Worm (Caenorhabditis elegans) whole organism, early embryonic: ENCODE data around the gene srv-6.
A peak's percentile ranks its signal among the peaks of the same experiment; 100 is the strongest.
"Not testable (repeated sequence)": the region's sequence is repeated elsewhere in the genome, so short reads cannot be mapped to it uniquely, and the experiment has no call there.

Source experiments
- B0310.2 ChIP-seq: sonication (generic microtip); optimal IDR thresholded peaks from 2 replicates; lab custom pipeline; 2016; ENCODE audit warnings: mild to moderate bottlenecking, missing genetic modification characterization, missing compliant biosample characterization
- F13C5.2 ChIP-seq: sonication (generic microtip); optimal IDR thresholded peaks from 2 replicates; lab custom pipeline; 2017; ENCODE audit warnings: mild to moderate bottlenecking, missing genetic modification characterization, inconsistent platforms, missing compliant biosample characterization
- aly-1 ChIP-seq: sonication (generic microtip); optimal IDR thresholded peaks from 2 replicates; lab custom pipeline; 2016; ENCODE audit warnings: missing genetic modification characterization, missing compliant biosample characterization
- ama-1 ChIP-seq: fragments of 150-350 bp; optimal IDR thresholded peaks from 2 replicates; lab custom pipeline; 2014
- ceh-13 ChIP-seq: fragments of 200-800 bp; sonication (Bioruptor generic); optimal IDR thresholded peaks from 2 replicates; lab custom pipeline; 2018; ENCODE audit warnings: mild to moderate bottlenecking, missing genetic modification characterization, missing compliant biosample characterization
- ceh-36 ChIP-seq: sonication (generic microtip); optimal IDR thresholded peaks from 2 replicates; lab custom pipeline; 2016; ENCODE audit warnings: missing genetic modification characterization, inconsistent platforms, missing compliant biosample characterization
- ets-7 ChIP-seq: sonication (generic microtip); optimal IDR thresholded peaks from 2 replicates; lab custom pipeline; 2016; ENCODE audit warnings: missing genotype, missing genetic modification characterization, missing compliant biosample characterization
- flt-1 ChIP-seq: fragments of 200-800 bp; sonication (Bioruptor generic); IDR thresholded peaks from 2 replicates; pipeline ENCODE4 v1.3.6; 2022; ENCODE audit warnings: missing genetic modification characterization, missing compliant biosample characterization
- hmbx-1 ChIP-seq: sonication (generic microtip); optimal IDR thresholded peaks from 2 replicates; lab custom pipeline; 2016; ENCODE audit warnings: mild to moderate bottlenecking, missing genetic modification characterization, missing compliant biosample characterization
- hmg-4 ChIP-seq: fragments of 200-800 bp; sonication (Bioruptor generic); optimal IDR thresholded peaks from 2 replicates; lab custom pipeline; 2018; ENCODE audit warnings: mild to moderate bottlenecking, missing genetic modification characterization, missing compliant biosample characterization
- hnd-1 ChIP-seq: sonication (generic microtip); optimal IDR thresholded peaks from 2 replicates; lab custom pipeline; 2016; ENCODE audit warnings: missing genetic modification characterization, missing compliant biosample characterization
- pes-1 ChIP-seq: fragments of 200-800 bp; sonication (Bioruptor generic); IDR thresholded peaks from 2 replicates; pipeline ENCODE4 v1.3.6; 2022; ENCODE audit warnings: missing genetic modification reagents, missing genetic modification characterization, missing compliant biosample characterization
- scrt-1 ChIP-seq: fragments of 200-800 bp; sonication (Bioruptor generic); IDR thresholded peaks from 2 replicates; pipeline ENCODE4 v1.3.6; 2022; ENCODE audit warnings: missing genetic modification characterization, missing compliant biosample characterization
- sea-1 ChIP-seq: fragments of 200-800 bp; sonication (Bioruptor generic); conservative IDR thresholded peaks from 2 replicates; pipeline ENCODE4 v1.3.6; 2022; ENCODE audit warnings: missing genetic modification characterization, missing compliant biosample characterization
- tbx-11 ChIP-seq: fragments of 200-800 bp; sonication (Bioruptor generic); IDR thresholded peaks from 2 replicates; pipeline ENCODE4 v1.3.6; 2022; ENCODE audit warnings: missing genetic modification characterization, missing compliant biosample characterization
- tbx-37 ChIP-seq: fragments of 200-800 bp; sonication (Bioruptor generic); conservative IDR thresholded peaks from 2 replicates; pipeline ENCODE4 v1.3.6; 2022; ENCODE audit warnings: missing genetic modification reagents, missing genetic modification characterization, missing compliant biosample characterization
- tra-4 ChIP-seq: sonication (generic microtip); optimal IDR thresholded peaks from 2 replicates; lab custom pipeline; 2017; ENCODE audit warnings: missing genetic modification characterization, missing compliant biosample characterization

Gene srv-6

ce11 chrX:4256761-4257160, at the start of gene srv-6:
Gene srv-6, plus strand, starts transcription at chrX:4257061.
- TF ChIP-seq tbx-11 (no peak), hmg-4 (no peak), flt-1 (GFP tag; lab: Robert Waterston, UW) (no peak)

DNA sequence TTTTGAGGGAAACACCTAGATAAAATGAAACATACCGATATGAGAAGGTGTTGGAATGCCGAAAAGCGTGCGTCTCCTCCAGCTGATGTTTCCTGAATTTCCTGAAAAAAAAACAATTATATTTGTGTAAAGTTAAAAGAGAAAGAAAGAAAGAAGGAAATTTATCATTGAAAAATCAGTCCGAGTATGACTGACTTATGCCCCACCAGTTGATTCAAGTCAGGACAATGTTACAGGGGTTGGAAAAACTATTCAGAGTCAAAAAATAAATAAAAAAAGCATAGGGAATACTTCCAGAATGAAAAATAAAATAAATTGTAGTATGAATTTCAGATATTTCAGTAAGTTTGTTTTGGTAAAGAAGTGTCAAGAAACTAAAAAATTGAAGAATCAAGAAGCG, 49.5 kb upstream of the srv-6 start, which contains the start of gene F20B6.9:
Gene F20B6.9 (minus strand): TSS at position 101 of the 400 bp plus-strand sequence.
- TF ChIP-seq ceh-36, B0310.2, tra-4 (tag; lab: Kevin White, UChicago): not testable (repeated sequence)

DNA sequence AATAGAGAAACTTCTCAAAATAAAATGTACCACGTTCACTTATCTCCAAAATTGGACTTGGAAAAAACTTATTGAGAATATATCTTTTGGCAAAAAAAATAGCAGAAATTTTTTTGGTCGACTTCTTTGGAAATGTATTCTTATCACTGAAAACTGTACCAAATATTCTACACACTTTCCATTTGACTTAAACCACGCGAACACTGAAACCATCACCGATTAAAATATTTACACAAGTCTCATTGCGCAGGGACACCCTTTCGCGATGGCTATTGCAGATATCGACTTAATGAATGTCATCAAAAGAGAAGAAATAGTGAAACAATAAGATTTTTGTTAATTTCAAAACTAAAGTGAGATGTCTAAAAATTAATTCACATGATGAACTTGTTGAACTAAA, 48.4 kb upstream of the srv-6 start:
- TF ChIP-seq B0310.2 (tag; lab: Kevin White, UChicago) (no peak), F13C5.2 (tag; lab: Kevin White, UChicago) (no peak), hnd-1 (tag; lab: Kevin White, UChicago) (no peak), tbx-11 (no peak), ceh-36 (tag; lab: Kevin White, UChicago) (no peak), tbx-37 (no peak), scrt-1 (GFP tag; lab: Robert Waterston, UW) (no peak), tra-4 (tag; lab: Kevin White, UChicago) (no peak)

- TF ChIP-seq scrt-1 (GFP tag; lab: Robert Waterston, UW) (peak; percentile 73; the same call in 1 of the 2 replicates), ets-7 (peak; percentile 61), ceh-36 (tag; lab: Kevin White, UChicago) (no peak), ceh-13 (no peak), ama-1 (lab: Kevin White, UChicago) (no peak), pes-1 (peak; percentile 81), tbx-11 (peak; percentile 59; the same call in 1 of the 2 replicates), F13C5.2 (tag; lab: Kevin White, UChicago) (peak; percentile 97), B0310.2 (tag; lab: Kevin White, UChicago) (no peak), hmbx-1 (tag; lab: Kevin White, UChicago) (no peak), hmg-4 (peak; percentile 97), sea-1 (GFP tag; lab: Robert Waterston, UW) (peak; percentile 70; the same call in 1 of the 2 replicates), aly-1 (tag; lab: Kevin White, UChicago) (no peak), tbx-37 (peak; percentile 63), hnd-1 (tag; lab: Kevin White, UChicago) (peak; percentile 37), tra-4 (tag; lab: Kevin White, UChicago) (no peak), flt-1 (GFP tag; lab: Robert Waterston, UW) (peak; percentile 66)
These were observed 47.7 kb upstream of the srv-6 start for ce11 chrX:4209131-4209530.

ce11 chrX:4214643-4215042, 42.2 kb upstream of the srv-6 start:
- no peak for TF ChIP-seq hnd-1 (tag; lab: Kevin White, UChicago)
- TF ChIP-seq tbx-37 = no peak
- no peak for TF ChIP-seq hmg-4
- TF ChIP-seq sea-1 (GFP tag; lab: Robert Waterston, UW) = no peak
- TF ChIP-seq F13C5.2 (tag; lab: Kevin White, UChicago) = peak; percentile 59
- TF ChIP-seq tbx-11 = no peak

DNA sequence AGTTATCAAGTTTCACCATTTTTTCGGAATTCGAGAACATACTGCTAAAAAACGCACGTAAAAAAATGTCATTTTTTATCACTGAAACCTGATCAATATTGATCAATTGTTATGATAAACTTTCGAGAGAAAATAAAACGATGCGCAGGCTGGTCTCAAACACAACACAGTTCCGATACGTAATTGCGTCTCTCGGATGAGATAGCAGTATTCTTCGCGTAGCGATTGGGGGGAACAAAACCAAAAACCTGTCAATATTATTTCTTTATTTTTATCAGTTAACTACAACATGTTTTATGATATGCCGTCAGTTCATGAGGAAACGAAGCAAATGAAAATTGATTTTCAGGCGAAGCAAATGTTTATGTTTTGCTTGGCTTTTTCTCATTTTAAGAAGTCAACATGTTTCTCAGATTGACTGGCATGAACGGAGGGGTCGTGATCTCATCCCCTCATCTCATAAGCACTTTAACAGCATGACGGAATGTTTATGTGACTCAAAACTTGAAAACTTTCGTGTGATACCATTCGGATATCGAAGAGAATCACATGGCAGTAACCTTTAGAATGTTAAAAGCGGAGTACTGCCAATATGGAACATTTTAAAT, 41.3 kb upstream of the srv-6 start:
- no peak for TF ChIP-seq tra-4 (tag; lab: Kevin White, UChicago)
- no peak for TF ChIP-seq hmbx-1 (tag; lab: Kevin White, UChicago)
- no peak for TF ChIP-seq sea-1 (GFP tag; lab: Robert Waterston, UW)
- no peak for TF ChIP-seq scrt-1 (GFP tag; lab: Robert Waterston, UW)
- TF ChIP-seq tbx-37 = no peak
- no peak for TF ChIP-seq ceh-36 (tag; lab: Kevin White, UChicago)
- TF ChIP-seq ets-7 = no peak

DNA sequence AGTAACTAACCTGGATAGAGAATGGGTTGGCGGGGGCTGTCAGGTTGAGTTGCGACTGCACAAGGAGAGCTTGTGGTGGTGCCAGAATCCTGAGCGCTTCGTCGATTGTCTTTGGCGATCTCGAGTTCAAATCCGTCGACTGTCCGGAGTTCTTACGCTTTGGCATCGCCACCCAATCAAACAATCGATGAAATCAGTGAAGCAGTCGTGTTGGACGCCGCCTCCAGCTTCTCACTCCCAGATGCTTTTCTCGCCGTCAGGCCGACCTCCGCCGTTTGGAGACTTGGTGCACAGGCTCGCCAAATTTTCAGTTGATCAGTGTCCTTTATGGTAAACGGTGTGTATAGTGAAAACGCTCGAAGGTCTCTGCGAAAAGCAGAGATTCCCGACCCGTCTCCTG, 40.0 kb upstream of the srv-6 start, which contains the start of the genes F20B6.10 and hpk-1:
Gene F20B6.10 (minus strand): TSS at position 303 of the 400 bp plus-strand sequence.
Gene hpk-1 (minus strand): TSS at position 397 of the 400 bp plus-strand sequence.
- TF ChIP-seq flt-1 (GFP tag; lab: Robert Waterston, UW) (no peak), tbx-11 (no peak), hnd-1 (tag; lab: Kevin White, UChicago) (no peak), sea-1 (GFP tag; lab: Robert Waterston, UW) (no peak), ets-7 (no peak), ama-1 (lab: Kevin White, UChicago) (no peak), aly-1 (tag; lab: Kevin White, UChicago) (no peak), hmg-4 (no peak), B0310.2 (tag; lab: Kevin White, UChicago) (no peak), hmbx-1 (tag; lab: Kevin White, UChicago) (no peak), ceh-36 (tag; lab: Kevin White, UChicago) (no peak), scrt-1 (GFP tag; lab: Robert Waterston, UW) (no peak), ceh-13 (no peak), tra-4 (tag; lab: Kevin White, UChicago) (no peak), tbx-37 (no peak)

DNA sequence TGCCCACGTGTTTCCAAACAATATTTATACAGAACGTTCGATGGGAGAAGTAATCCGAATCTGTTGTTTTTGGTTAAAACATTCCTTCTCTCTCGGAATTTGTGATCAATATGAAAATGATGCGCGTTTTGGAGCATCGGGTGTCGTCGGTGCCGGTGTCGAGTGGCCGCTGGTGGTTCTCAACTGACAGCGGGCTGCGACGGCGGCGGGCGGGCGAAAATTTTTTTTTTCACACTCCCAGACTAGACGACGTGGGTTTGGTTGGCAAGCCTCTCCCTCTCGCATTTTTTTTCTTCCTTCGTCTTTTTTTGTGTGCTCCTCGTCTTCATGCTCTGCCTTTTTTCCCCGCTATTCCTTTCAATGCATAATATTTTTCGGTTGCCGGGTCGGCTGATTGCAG, 38.7 kb upstream of the srv-6 start, which contains the start of gene W01H2.2:
Gene W01H2.2 (minus strand): TSS at position 285 of the 400 bp plus-strand sequence.
- TF ChIP-seq pes-1 (0 out of 2 replicates have a peak, but pooled peaks have one; percentile 7), flt-1 (GFP tag; lab: Robert Waterston, UW) (no peak)
